Fruit fly (Drosophila melanogaster): ENCODE measurements around the gene twr.

DNA sequence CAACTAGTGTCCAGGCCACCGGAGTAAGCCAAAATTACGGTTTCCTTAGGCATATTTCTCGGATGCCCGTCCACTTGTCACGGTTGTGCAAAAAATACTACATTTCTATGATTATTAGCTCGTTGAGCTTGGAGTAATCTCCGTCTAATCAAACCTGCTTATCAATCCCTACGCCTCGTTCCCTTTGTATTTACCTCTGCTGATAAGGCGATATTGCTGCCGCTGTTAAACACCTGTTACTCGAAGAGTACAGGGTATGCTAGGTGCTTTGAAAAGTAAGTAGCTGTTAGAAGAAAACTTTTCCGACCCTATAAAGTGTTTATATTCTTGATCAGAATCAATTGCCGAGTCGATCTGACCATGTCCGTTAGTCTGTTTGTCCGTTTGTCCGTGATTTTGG, 13.3 kb upstream of the twr start, which contains the start of gene Ass:
- TF ChIP-seq Hr38 (GFP tag; optimal IDR thresholded peaks at IDR 0.05) (no peak), svp (GFP tag) (no peak), net (GFP tag; optimal IDR thresholded peaks at IDR 0.05) (no peak), Gug (GFP tag; IDR thresholded peaks at IDR 0.05) (no peak), acj6 (GFP tag; optimal IDR thresholded peaks at IDR 0.05) (no peak), dsx (GFP tag; optimal IDR thresholded peaks at IDR 0.05; ENCODE audit: poor library complexity, severe bottlenecking) (no peak), CG10669 (GFP tag; optimal IDR thresholded peaks at IDR 0.05) (no peak), Smox (GFP tag; optimal IDR thresholded peaks at IDR 0.05) (no peak), fd59A (GFP tag; optimal IDR thresholded peaks at IDR 0.05) (no peak)

Data from whole organism, prepupa.